Fruit fly (Drosophila melanogaster): ENCODE data around the gene FoxK.

The FoxK gene

DNA sequence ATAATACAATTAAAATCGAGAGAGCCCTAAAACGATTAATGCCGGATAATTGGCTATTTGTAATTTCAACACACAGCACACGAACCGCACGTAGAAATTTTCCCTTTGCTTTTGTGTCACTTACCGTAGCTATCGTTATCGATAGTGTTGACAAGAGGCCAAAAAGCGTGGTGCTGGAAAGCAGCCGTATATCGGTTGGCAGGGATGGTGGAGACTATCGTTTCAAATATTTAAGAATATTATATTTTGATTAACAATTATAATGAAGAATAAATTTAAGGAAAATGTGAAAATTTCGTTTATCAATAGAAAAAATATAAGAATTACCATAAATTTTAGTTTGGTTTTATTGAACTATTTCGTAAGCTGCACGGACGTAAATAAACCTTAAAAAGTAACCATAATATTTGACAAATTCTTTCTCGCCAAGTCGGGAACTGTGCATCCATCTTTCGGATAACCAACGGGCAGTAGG, 27.5 kb downstream of the FoxK start, which contains the start of gene JIL-1 (continued):
- TF ChIP-seq ham (GFP tag; IDR thresholded peaks at IDR 0.05) (peak; percentile 40; the same call in 1 of the 2 replicates), croc (GFP tag; conservative IDR thresholded peaks at IDR 0.05) (peak; percentile 54; the same call in 2 of the 3 replicates), run (tag; optimal IDR thresholded peaks at IDR 0.05) (no peak), CG11085 (GFP tag; IDR thresholded peaks at IDR 0.05) (peak; percentile 76), CG4707 (GFP tag; optimal IDR thresholded peaks at IDR 0.05) (peak; percentile 25), CG3995 (GFP tag; optimal IDR thresholded peaks at IDR 0.05) (peak; percentile 41), mam (GFP tag; optimal IDR thresholded peaks at IDR 0.05) (peak; percentile 64), Chrac-16 (GFP tag; optimal IDR thresholded peaks at IDR 0.05) (peak; percentile 63), dati (GFP tag; IDR thresholded peaks at IDR 0.05) (peak; percentile 47; the same call in 1 of the 2 replicates), CG10462 (GFP tag; optimal IDR thresholded peaks at IDR 0.05) (no peak), Deaf1 (tag; optimal IDR thresholded peaks at IDR 0.05) (peak; percentile 6), CG4360 (GFP tag; IDR thresholded peaks at IDR 0.05) (peak; percentile 44), fu2 (GFP tag; optimal IDR thresholded peaks at IDR 0.05) (peak; percentile 53), dan (GFP tag; IDR thresholded peaks at IDR 0.05) (no peak), CG17912 (GFP tag; optimal IDR thresholded peaks at IDR 0.05) (peak; percentile 19), Hmr (GFP tag; optimal IDR thresholded peaks at IDR 0.05) (peak; percentile 77), CG3838 (GFP tag; optimal IDR thresholded peaks at IDR 0.05) (no peak), p53 (GFP tag; optimal IDR thresholded peaks at IDR 0.05) (no peak), Gsc (GFP tag; IDR thresholded peaks at IDR 0.05) (no peak), CG12299 (tag; optimal IDR thresholded peaks at IDR 0.05) (no peak), onecut (GFP tag; IDR thresholded peaks at IDR 0.05) (peak; percentile 56), CG1602 (GFP tag; optimal IDR thresholded peaks at IDR 0.05) (peak; percentile 46), CG4820 (GFP tag; optimal IDR thresholded peaks at IDR 0.05) (peak; percentile 52), CG43689 (GFP tag; IDR thresholded peaks at IDR 0.05) (0 out of 2 replicates have a peak, but pooled peaks have one; percentile 31), CG6654 (GFP tag; optimal IDR thresholded peaks at IDR 0.05) (no peak), Camta (GFP tag; optimal IDR thresholded peaks at IDR 0.05) (peak; percentile 37), CG6254 (GFP tag; optimal IDR thresholded peaks at IDR 0.05) (no peak), CG10274 (GFP tag; optimal IDR thresholded peaks at IDR 0.05) (no peak), TFAM (GFP tag; optimal IDR thresholded peaks at IDR 0.05) (no peak), CG15601 (tag; optimal IDR thresholded peaks at IDR 0.05) (peak; percentile 39), ems (GFP tag; optimal IDR thresholded peaks at IDR 0.05) (peak; percentile 51), CG1603 (tag; optimal IDR thresholded peaks at IDR 0.05) (peak; percentile 35), B-H2 (GFP tag; optimal IDR thresholded peaks at IDR 0.05) (peak; percentile 86), CG32772 (GFP tag; IDR thresholded peaks at IDR 0.05) (peak; percentile 62), hbn (GFP tag; IDR thresholded peaks at IDR 0.05; ENCODE audit: partially characterized antibody) (peak; percentile 75), dpn (GFP tag; optimal IDR thresholded peaks at IDR 0.05) (peak; percentile 58 to 60), ato (GFP tag; IDR thresholded peaks at IDR 0.05; ENCODE audit: partially characterized antibody) (peak; percentile 73), Oaz (GFP tag; IDR thresholded peaks at IDR 0.05) (no peak), CG11695 (GFP tag; IDR thresholded peaks at IDR 0.05) (0 out of 3 replicates have a peak, but pooled peaks have one; percentile 30), ATbp (GFP tag; optimal IDR thresholded peaks at IDR 0.05) (no peak), maf-S (GFP tag; optimal IDR thresholded peaks at IDR 0.05) (no peak), chm (GFP tag; IDR thresholded peaks at IDR 0.05) (peak; percentile 51), CG15479 (GFP tag; optimal IDR thresholded peaks at IDR 0.05) (no peak), Six4 (GFP tag; optimal IDR thresholded peaks at IDR 0.05) (no peak), HLH4C (GFP tag; IDR thresholded peaks at IDR 0.05; ENCODE audit: partially characterized antibody) (peak; percentile 82), MTF-1 (GFP tag; optimal IDR thresholded peaks at IDR 0.05; ENCODE audit: borderline replicate concordance) (no peak), hb (GFP tag; IDR thresholded peaks at IDR 0.05; ENCODE audit: partially characterized antibody) (peak; percentile 77), pan (optimal IDR thresholded peaks at IDR 0.05) (no peak), pan (GFP tag; optimal IDR thresholded peaks at IDR 0.05 in 1 of 2, IDR thresholded peaks at IDR 0.05 in 1 of 2) (peak in 1 of 2 experiments; percentile 68), prd (optimal IDR thresholded peaks at IDR 0.05) (no peak), prd (GFP tag; IDR thresholded peaks at IDR 0.05) (peak; percentile 72; the same call in 2 of the 3 replicates)
